Fruit fly (Drosophila melanogaster) whole organism, embryonic: ENCODE results near the gene Or22b.

ENCODE experiments used
- BtbVII ChIP-seq: fragments of 200-800 bp; sonication (Bioruptor generic); optimal IDR thresholded peaks from 3 replicates; lab custom pipeline; 2017; ENCODE audit warnings: missing biosample characterization, mild to moderate bottlenecking, missing genetic modification characterization
- Bteb2 ChIP-seq: fragments of 200-800 bp; sonication (Bioruptor generic); optimal IDR thresholded peaks from 2 replicates; lab custom pipeline; 2016; ENCODE audit warnings: missing biosample characterization, missing genetic modification characterization
- CG10654 ChIP-seq: fragments of 200-800 bp; sonication (Bioruptor generic); optimal IDR thresholded peaks from 2 replicates; lab custom pipeline; 2016; ENCODE audit warnings: missing biosample characterization, missing genetic modification characterization
- CG10959 ChIP-seq: fragments of 200-800 bp; sonication (Bioruptor generic); IDR thresholded peaks from 2 replicates; pipeline ENCODE4 v1.3.6; 2022; ENCODE audit warnings: missing biosample characterization, missing genetic modification characterization
- CG11093 ChIP-seq: fragments of 200-800 bp; sonication (Bioruptor generic); IDR thresholded peaks from 3 replicates; pipeline ENCODE4 v1.3.6; 2022; ENCODE audit warnings: missing biosample characterization, missing genetic modification characterization
- CG11696 ChIP-seq: fragments of 200-800 bp; sonication (Bioruptor generic); IDR thresholded peaks from 2 replicates; pipeline ENCODE4 v1.3.6; 2022; ENCODE audit warnings: missing biosample characterization, missing genetic modification characterization
- CG13894 ChIP-seq: fragments of 200-800 bp; sonication (Bioruptor generic); optimal IDR thresholded peaks from 3 replicates; lab custom pipeline; 2018; ENCODE audit warnings: missing biosample characterization, mild to moderate bottlenecking, missing genetic modification characterization, moderate library complexity
- CG15601 ChIP-seq: fragments of 200-800 bp; sonication (Bioruptor generic); optimal IDR thresholded peaks from 3 replicates; lab custom pipeline; 2019; ENCODE audit warnings: missing biosample characterization, mild to moderate bottlenecking, missing genetic modification characterization, moderate library complexity
- CG2202 ChIP-seq: fragments of 200-800 bp; sonication (Bioruptor generic); optimal IDR thresholded peaks from 2 replicates; lab custom pipeline; 2018; ENCODE audit warnings: missing biosample characterization, mild to moderate bottlenecking, missing genetic modification characterization
- CG2678 ChIP-seq: fragments of 200-800 bp; sonication (Bioruptor generic); optimal IDR thresholded peaks from 3 replicates; lab custom pipeline; 2019; ENCODE audit warnings: missing biosample characterization, mild to moderate bottlenecking, missing genetic modification characterization, moderate library complexity
- CG31224 ChIP-seq: fragments of 200-800 bp; sonication (Bioruptor generic); IDR thresholded peaks from 2 replicates; pipeline ENCODE4 v1.3.6; 2022; ENCODE audit warnings: missing biosample characterization, missing genetic modification characterization
- CG3163 ChIP-seq: fragments of 200-800 bp; sonication (Bioruptor generic); optimal IDR thresholded peaks from 3 replicates; lab custom pipeline; 2016; ENCODE audit warnings: missing biosample characterization, missing genetic modification characterization
- CG32532 ChIP-seq: fragments of 200-800 bp; sonication (Bioruptor generic); IDR thresholded peaks from 2 replicates; pipeline ENCODE4 v1.3.6; 2022; ENCODE audit warnings: missing biosample characterization, missing genetic modification characterization
- CG34422 ChIP-seq: fragments of 200-800 bp; sonication (Bioruptor generic); IDR thresholded peaks from 3 replicates; pipeline ENCODE4 v1.3.6; 2022; ENCODE audit warnings: missing biosample characterization, missing genetic modification characterization
- CG3995 ChIP-seq: fragments of 200-800 bp; sonication (Bioruptor generic); optimal IDR thresholded peaks from 3 replicates; lab custom pipeline; 2016; ENCODE audit warnings: missing biosample characterization, missing genetic modification characterization
- CG6689 ChIP-seq: fragments of 200-800 bp; sonication (Bioruptor generic); IDR thresholded peaks from 2 replicates; pipeline ENCODE4 v1.3.6; 2022; ENCODE audit warnings: missing biosample characterization, missing genetic modification characterization
- CG7556 ChIP-seq: fragments of 200-800 bp; sonication (Bioruptor generic); optimal IDR thresholded peaks from 2 replicates; lab custom pipeline; 2017; ENCODE audit warnings: missing biosample characterization, mild to moderate bottlenecking, missing genetic modification characterization
- CG7928 ChIP-seq: fragments of 200-800 bp; sonication (Bioruptor generic); optimal IDR thresholded peaks from 2 replicates; lab custom pipeline; 2017; ENCODE audit warnings: missing biosample characterization, mild to moderate bottlenecking, missing genetic modification characterization
- CG8388 ChIP-seq: fragments of 200-800 bp; sonication (Bioruptor generic); optimal IDR thresholded peaks from 2 replicates; lab custom pipeline; 2019; ENCODE audit warnings: missing biosample characterization, mild to moderate bottlenecking, missing genetic modification characterization, moderate library complexity
- CG8924 ChIP-seq: fragments of 200-800 bp; optimal IDR thresholded peaks from 3 replicates; lab custom pipeline; 2019; ENCODE audit warnings: missing biosample characterization, mild to moderate bottlenecking, missing genetic modification characterization, moderate library complexity
- Chrac-16 ChIP-seq: fragments of 200-800 bp; sonication (Bioruptor generic); optimal IDR thresholded peaks from 3 replicates; lab custom pipeline; 2016; ENCODE audit warnings: missing biosample characterization, missing genetic modification characterization
- Med ChIP-seq: fragments of 200-800 bp; sonication (Bioruptor generic); peaks from one replicate; lab custom pipeline; 2016; ENCODE audit warnings: missing biosample characterization, missing genetic modification characterization, mild to moderate bottlenecking, inconsistent platforms, moderate library complexity
- Mrtf ChIP-seq: fragments of 200-800 bp; sonication (Bioruptor generic); IDR thresholded peaks from 3 replicates; pipeline ENCODE4 v1.3.6; 2022; ENCODE audit warnings: missing biosample characterization, missing genetic modification characterization
- Spps ChIP-seq: fragments of 200-800 bp; sonication (Bioruptor generic); optimal IDR thresholded peaks from 2 replicates; lab custom pipeline; 2018; ENCODE audit warnings: missing biosample characterization, mild to moderate bottlenecking, missing genetic modification characterization
- Sry-δ ChIP-seq: fragments of 200-800 bp; sonication (Bioruptor generic); optimal IDR thresholded peaks from 2 replicates; lab custom pipeline; 2016; ENCODE audit warnings: missing biosample characterization, missing genetic modification characterization
- Taf1 ChIP-seq: fragments of 200-800 bp; sonication (Bioruptor generic); IDR thresholded peaks from 2 replicates; pipeline ENCODE4 v1.3.6; 2022; ENCODE audit warnings: missing biosample characterization, missing genetic modification characterization
- Xbp1 ChIP-seq: fragments of 200-800 bp; sonication (Bioruptor generic); optimal IDR thresholded peaks from 3 replicates; lab custom pipeline; 2016; ENCODE audit warnings: missing biosample characterization, mild to moderate bottlenecking, missing genetic modification characterization
- az2 ChIP-seq: fragments of 200-800 bp; sonication (Bioruptor generic); optimal IDR thresholded peaks from 3 replicates; lab custom pipeline; 2016; ENCODE audit warnings: missing biosample characterization, missing genetic modification characterization
- chif ChIP-seq, 2 experiments: fragments of 200-800 bp; sonication (Bioruptor generic); optimal IDR thresholded peaks; 3 replicates each; lab custom pipeline; 2016; ENCODE audit warnings: missing biosample characterization in 2 of 2, missing genetic modification characterization in 2 of 2
- ci ChIP-seq: fragments of 200-800 bp; sonication (Bioruptor generic); IDR thresholded peaks from 3 replicates; pipeline ENCODE4 v1.3.6; 2022; ENCODE audit warnings: missing biosample characterization, missing genetic modification characterization
- da ChIP-seq: fragments of 200-800 bp; sonication (Bioruptor generic); optimal IDR thresholded peaks from 2 replicates; lab custom pipeline; 2016; ENCODE audit warnings: missing biosample characterization, missing genetic modification characterization
- emc ChIP-seq: fragments of 200-800 bp; sonication (Bioruptor generic); optimal IDR thresholded peaks from 2 replicates; lab custom pipeline; 2016; ENCODE audit warnings: missing biosample characterization, missing genetic modification characterization
- ems ChIP-seq: fragments of 200-800 bp; sonication (Bioruptor generic); optimal IDR thresholded peaks from 3 replicates; lab custom pipeline; 2016; ENCODE audit warnings: missing biosample characterization, missing genetic modification characterization
- gcm2 ChIP-seq: fragments of 200-800 bp; sonication (Bioruptor generic); optimal IDR thresholded peaks from 2 replicates; lab custom pipeline; 2016; ENCODE audit warnings: missing biosample characterization, missing genetic modification characterization
- h ChIP-seq: fragments of >200 bp; optimal IDR thresholded peaks from 2 replicates; lab custom pipeline; 2017
- ham ChIP-seq: fragments of 200-800 bp; sonication (Bioruptor generic); IDR thresholded peaks from 2 replicates; pipeline ENCODE4 v1.3.6; 2022; ENCODE audit warnings: missing biosample characterization, missing genetic modification characterization
- jing ChIP-seq: fragments of 200-800 bp; sonication (Bioruptor generic); optimal IDR thresholded peaks from 2 replicates; lab custom pipeline; 2018; ENCODE audit warnings: missing biosample characterization, mild to moderate bottlenecking, missing genetic modification characterization
- kay ChIP-seq: fragments of 200-800 bp; sonication (Bioruptor generic); optimal IDR thresholded peaks from 2 replicates; lab custom pipeline; 2016; ENCODE audit warnings: missing biosample characterization, missing genetic modification characterization
- ken ChIP-seq: fragments of 200-800 bp; sonication (Bioruptor generic); IDR thresholded peaks from 3 replicates; pipeline ENCODE4 v1.3.6; 2022; ENCODE audit warnings: missing biosample characterization, missing genetic modification characterization
- kni ChIP-seq: fragments of 200-800 bp; sonication (Bioruptor generic); optimal IDR thresholded peaks from 3 replicates; lab custom pipeline; 2017; ENCODE audit warnings: mild to moderate bottlenecking, missing biosample characterization, missing genetic modification reagents, missing genetic modification characterization
- lmd ChIP-seq: fragments of 200-800 bp; sonication (Bioruptor generic); IDR thresholded peaks from 2 replicates; pipeline ENCODE4 v1.3.6; 2022; ENCODE audit warnings: missing biosample characterization, missing genetic modification characterization
- pfk ChIP-seq: fragments of 200-800 bp; sonication (Bioruptor generic); optimal IDR thresholded peaks from 2 replicates; lab custom pipeline; 2018; ENCODE audit warnings: missing biosample characterization, mild to moderate bottlenecking, missing genetic modification characterization, moderate library complexity
- prd ChIP-seq, 3 experiments: fragments of >200 bp in 2 of 3; fragments of 200-800 bp in 1 of 3; sonication (Bioruptor generic) in 1 of 3; optimal IDR thresholded peaks in 2 of 3; IDR thresholded peaks in 1 of 3; 2 replicates in 2 of 3; 3 replicates in 1 of 3; pipeline versions ENCODE4 v1.3.6 to Lab custom; 2017 to 2022; ENCODE audit warnings: missing biosample characterization in 1 of 3, missing genetic modification characterization in 1 of 3
- ro ChIP-seq: fragments of 200-800 bp; sonication (Bioruptor generic); IDR thresholded peaks from 2 replicates; pipeline ENCODE4 v1.3.6; 2022; ENCODE audit warnings: missing biosample characterization, missing genetic modification characterization
- salm ChIP-seq: fragments of 200-800 bp; sonication (Bioruptor generic); optimal IDR thresholded peaks from 2 replicates; lab custom pipeline; 2018; ENCODE audit warnings: missing biosample characterization, mild to moderate bottlenecking, missing genetic modification characterization
- scrt ChIP-seq: fragments of 200-800 bp; sonication (Bioruptor generic); optimal IDR thresholded peaks from 2 replicates; lab custom pipeline; 2018; ENCODE audit warnings: missing biosample characterization, mild to moderate bottlenecking, missing genetic modification characterization, moderate library complexity
- sens-2 ChIP-seq: fragments of 200-800 bp; sonication (Bioruptor generic); IDR thresholded peaks from 2 replicates; pipeline ENCODE4 v1.3.6; 2022; ENCODE audit warnings: missing biosample characterization, missing genetic modification characterization
- sim ChIP-seq: fragments of 200-800 bp; sonication (Bioruptor generic); IDR thresholded peaks from 2 replicates; pipeline ENCODE4 v1.3.6; 2022; ENCODE audit warnings: missing biosample characterization, missing genetic modification characterization
- slbo ChIP-seq: fragments of 200-800 bp; sonication (Bioruptor generic); IDR thresholded peaks from 2 replicates; pipeline ENCODE4 v1.3.6; 2022; ENCODE audit warnings: missing biosample characterization, missing genetic modification characterization
- stc ChIP-seq: fragments of 200-800 bp; sonication (Bioruptor generic); IDR thresholded peaks from 2 replicates; pipeline ENCODE4 v1.3.6; 2022; ENCODE audit warnings: missing biosample characterization, missing genetic modification characterization
- zen ChIP-seq: fragments of 200-800 bp; sonication (Bioruptor generic); optimal IDR thresholded peaks from 3 replicates; lab custom pipeline; 2018; ENCODE audit warnings: missing biosample characterization, mild to moderate bottlenecking, missing genetic modification characterization, moderate library complexity

Or22b gene

dm6 chr2L:1485975-1486665 is 36.4 kb upstream of the Or22b start:
- TF ChIP-seq Bteb2 (no peak), ham (GFP tag; lab: Robert Waterston, UW) (no peak), CG8388 (GFP tag; lab: Kevin White, UChicago) (peak; percentile 88), CG2202 (no peak), CG32532 (GFP tag; lab: Robert Waterston, UW) (peak; percentile 34; the same call in 1 of the 2 replicates), pfk (GFP tag; lab: Kevin White, UChicago) (no peak), sim (GFP tag; lab: Robert Waterston, UW) (no peak), CG2678 (tag; lab: Kevin White, UChicago) (peak; percentile 45), CG13894 (peak; percentile 24), jing (GFP tag; lab: Kevin White, UChicago) (no peak), CG3995 (GFP tag; lab: Kevin White, UChicago) (no peak), CG15601 (tag; lab: Kevin White, UChicago) (no peak), salm (tag; lab: Kevin White, UChicago) (no peak), CG3163 (GFP tag; lab: Kevin White, UChicago) (no peak), kni (GFP tag; lab: Kevin White, UChicago) (no peak), Taf1 (GFP tag; lab: Robert Waterston, UW) (no peak), Xbp1 (GFP tag; lab: Kevin White, UChicago) (no peak), da (GFP tag; lab: Kevin White, UChicago) (no peak), h (lab: Kevin White, UChicago) (no peak), emc (GFP tag; lab: Kevin White, UChicago) (no peak), Med (GFP tag; lab: Kevin White, UChicago) (peak; percentile 61), stc (peak; percentile 63; the same call in 1 of the 2 replicates), ken (GFP tag; lab: Robert Waterston, UW) (no peak), kay (GFP tag; lab: Kevin White, UChicago) (no peak), lmd (GFP tag; lab: Robert Waterston, UW) (peak; percentile 39; the same call in 1 of the 2 replicates), CG6689 (GFP tag; lab: Robert Waterston, UW) (peak; percentile 44; the same call in 1 of the 2 replicates), sens-2 (GFP tag; lab: Robert Waterston, UW) (no peak), Sry-δ (GFP tag; lab: Kevin White, UChicago) (no peak), CG11696 (GFP tag; lab: Robert Waterston, UW) (no peak), CG7928 (GFP tag; lab: Kevin White, UChicago) (no peak), ro (GFP tag; lab: Robert Waterston, UW) (no peak), CG10654 (no peak), slbo (no peak), az2 (GFP tag; lab: Kevin White, UChicago) (no peak), CG7556 (no peak), CG34422 (GFP tag; lab: Robert Waterston, UW) (peak; percentile 36; the same call in 2 of the 3 replicates), chif (GFP tag; optimal IDR thresholded peaks at IDR 0.05; lab: Kevin White, UChicago) (no peak), ems (GFP tag; lab: Kevin White, UChicago) (no peak), scrt (GFP tag; lab: Kevin White, UChicago) (no peak), gcm2 (GFP tag; lab: Kevin White, UChicago) (no peak), BtbVII (GFP tag; lab: Kevin White, UChicago) (no peak), Mrtf (GFP tag; lab: Robert Waterston, UW) (no peak), Chrac-16 (GFP tag; lab: Kevin White, UChicago) (no peak), CG31224 (GFP tag; lab: Robert Waterston, UW) (peak; percentile 43; the same call in 1 of the 2 replicates), CG8924 (tag; lab: Kevin White, UChicago) (no peak), CG10959 (GFP tag; lab: Robert Waterston, UW) (no peak), prd (optimal IDR thresholded peaks at IDR 0.05; lab: Kevin White, UChicago) (no peak), prd (GFP tag; IDR thresholded peaks at IDR 0.05; lab: Robert Waterston, UW) (peak; percentile 70), zen (tag; lab: Kevin White, UChicago) (peak; percentile 15), Spps (tag; lab: Kevin White, UChicago) (no peak), CG11093 (GFP tag; lab: Robert Waterston, UW) (no peak), ci (no peak)
